Fruit fly (Drosophila melanogaster): Measurements from ENCODE around the gene CG11349.

Gene CG11349

DNA sequence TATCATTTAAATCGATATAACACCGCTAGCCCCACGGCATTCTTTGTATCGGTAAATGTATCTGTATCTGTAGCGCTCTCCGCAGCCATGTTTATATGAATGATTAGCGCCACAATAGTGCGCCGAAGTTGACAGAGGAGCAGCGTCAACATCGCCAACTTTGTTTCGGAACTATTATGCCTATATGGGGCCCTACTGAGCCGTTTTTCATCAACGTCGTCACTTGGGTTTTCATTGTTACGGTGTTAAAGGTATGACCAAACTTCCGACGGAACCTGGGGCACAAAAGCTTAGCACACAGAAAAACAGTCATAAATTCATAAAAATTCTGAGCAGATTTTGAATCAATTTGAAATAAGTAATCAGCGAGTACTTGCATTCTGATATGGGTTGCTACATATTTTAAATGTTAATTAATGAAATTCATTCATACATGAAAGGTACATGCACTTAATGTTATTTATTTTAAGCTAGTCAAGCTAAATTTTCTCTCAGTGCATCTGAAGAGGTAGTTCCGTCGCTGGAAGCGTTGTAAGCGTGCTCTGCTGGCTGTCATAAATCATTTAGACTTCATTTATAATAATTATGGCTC is 11.3 kb upstream of the CG11349 start, which contains the start of gene CG15023 (continued):
- TF ChIP-seq fd102C (GFP tag; optimal IDR thresholded peaks at IDR 0.05) (no peak), CG13296 (GFP tag; optimal IDR thresholded peaks at IDR 0.05) (peak; percentile 61), CG3847 (GFP tag; IDR thresholded peaks at IDR 0.05) (no peak), CG17359 (tag; optimal IDR thresholded peaks at IDR 0.05) (no peak), abd-A (tag; optimal IDR thresholded peaks at IDR 0.05) (no peak), kah (GFP tag; optimal IDR thresholded peaks at IDR 0.05) (no peak), CG2199 (GFP tag; IDR thresholded peaks at IDR 0.05) (no peak), CG12104 (GFP tag; optimal IDR thresholded peaks at IDR 0.05) (no peak), CG17912 (GFP tag; optimal IDR thresholded peaks at IDR 0.05) (no peak), CG6765 (GFP tag; optimal IDR thresholded peaks at IDR 0.05) (no peak), CG1602 (GFP tag; optimal IDR thresholded peaks at IDR 0.05) (no peak), trem (tag; optimal IDR thresholded peaks at IDR 0.05) (no peak), CG5245 (GFP tag; optimal IDR thresholded peaks at IDR 0.05) (no peak), CG34224 (GFP tag; IDR thresholded peaks at IDR 0.05; ENCODE audit: partially characterized antibody) (no peak), CG14441 (GFP tag; IDR thresholded peaks at IDR 0.05) (peak; percentile 37; the same call in 1 of the 2 replicates), Awh (GFP tag; IDR thresholded peaks at IDR 0.05) (no peak), Max (GFP tag; optimal IDR thresholded peaks at IDR 0.05) (no peak), dysf (GFP tag; IDR thresholded peaks at IDR 0.05) (peak; percentile 69; the same call in 2 of the 3 replicates), CG14050 (GFP tag; IDR thresholded peaks at IDR 0.05) (no peak), Lim3 (GFP tag; IDR thresholded peaks at IDR 0.05) (no peak), CG9609 (GFP tag; optimal IDR thresholded peaks at IDR 0.05) (no peak), CG15011 (GFP tag; optimal IDR thresholded peaks at IDR 0.05) (no peak), grau (tag; optimal IDR thresholded peaks at IDR 0.05) (peak; percentile 47), CG9215 (GFP tag; IDR thresholded peaks at IDR 0.05) (no peak), bab2 (GFP tag; optimal IDR thresholded peaks at IDR 0.05) (no peak), CG11085 (GFP tag; IDR thresholded peaks at IDR 0.05) (no peak), CG34376 (GFP tag; optimal IDR thresholded peaks at IDR 0.05) (no peak), mam (GFP tag; optimal IDR thresholded peaks at IDR 0.05) (no peak), CG12942 (GFP tag; optimal IDR thresholded peaks at IDR 0.05) (no peak), rib (GFP tag; IDR thresholded peaks at IDR 0.05) (no peak), Dek (tag; optimal IDR thresholded peaks at IDR 0.05) (no peak), CG10959 (GFP tag; IDR thresholded peaks at IDR 0.05) (no peak), CG15073 (GFP tag; optimal IDR thresholded peaks at IDR 0.05) (no peak), CG7357 (GFP tag; IDR thresholded peaks at IDR 0.05) (no peak), stwl (tag; optimal IDR thresholded peaks at IDR 0.05) (no peak), gcm (GFP tag; optimal IDR thresholded peaks at IDR 0.05) (no peak), CG32532 (GFP tag; IDR thresholded peaks at IDR 0.05) (no peak), BtbVII (GFP tag; optimal IDR thresholded peaks at IDR 0.05) (peak; percentile 38), CG31224 (GFP tag; IDR thresholded peaks at IDR 0.05) (no peak), CG7786 (GFP tag; optimal IDR thresholded peaks at IDR 0.05) (no peak), CG10366 (GFP tag; IDR thresholded peaks at IDR 0.05) (no peak), fu2 (GFP tag; optimal IDR thresholded peaks at IDR 0.05) (no peak), bbx (GFP tag; IDR thresholded peaks at IDR 0.05; ENCODE audit: partially characterized antibody) (no peak), crol (GFP tag; IDR thresholded peaks at IDR 0.05) (no peak), Six4 (GFP tag; optimal IDR thresholded peaks at IDR 0.05) (no peak), CG10274 (GFP tag; optimal IDR thresholded peaks at IDR 0.05) (no peak), ewg (GFP tag; optimal IDR thresholded peaks at IDR 0.05) (no peak), Hr51 (GFP tag; optimal IDR thresholded peaks at IDR 0.05) (peak in 1 of 2 experiments; percentile 48), salm (tag; optimal IDR thresholded peaks at IDR 0.05) (no peak), CG11696 (GFP tag; IDR thresholded peaks at IDR 0.05) (no peak), trh (GFP tag; optimal IDR thresholded peaks at IDR 0.05) (no peak), CG17612 (GFP tag; IDR thresholded peaks at IDR 0.05) (no peak)
